Worm (Caenorhabditis elegans): Measurements from ENCODE around the gene Y53F4B.43.

- TF ChIP-seq C06A6.2 (GFP tag; conservative IDR thresholded peaks at IDR 0.05) (no peak), attf-6 (GFP tag; IDR thresholded peaks at IDR 0.05) (no peak), Y67H2A.10 (GFP tag; conservative IDR thresholded peaks at IDR 0.05) (no peak), Y95B8A.8 (GFP tag; IDR thresholded peaks at IDR 0.05) (no peak)
Measured at ce11 chrII:15008481-15009057, 20.3 kb downstream of the Y53F4B.43 start.

Data from whole organism, young adult.